Fruit fly (Drosophila melanogaster) whole organism, pupa: ENCODE data around the gene CG6996.
A peak's percentile ranks its signal among the peaks of the same experiment; 100 is the strongest.

Experiments
- CG10348 ChIP-seq: fragments of 200-800 bp; sonication (Bioruptor generic); IDR thresholded peaks from 2 replicates; pipeline ENCODE4 v1.3.6; 2022; ENCODE audit warnings: missing biosample characterization, missing genetic modification characterization
- CG12605 ChIP-seq: fragments of 200-800 bp; sonication (Bioruptor generic); IDR thresholded peaks from 2 replicates; pipeline ENCODE4 v1.3.6; 2022; ENCODE audit warnings: missing biosample characterization, missing genetic modification characterization
- CG13204 ChIP-seq: fragments of 200-800 bp; sonication (Bioruptor generic); optimal IDR thresholded peaks from 2 replicates; lab custom pipeline; 2018; ENCODE audit warnings: missing biosample characterization, mild to moderate bottlenecking, missing genetic modification characterization, moderate library complexity
- CG14655 ChIP-seq: fragments of 200-800 bp; sonication (Bioruptor generic); optimal IDR thresholded peaks from 3 replicates; lab custom pipeline; 2017; ENCODE audit warnings: mild to moderate bottlenecking, missing biosample characterization, missing genetic modification reagents, missing genetic modification characterization
- CG15710 ChIP-seq: fragments of 200-800 bp; sonication (Bioruptor generic); optimal IDR thresholded peaks from 2 replicates; lab custom pipeline; 2018; ENCODE audit warnings: missing biosample characterization, mild to moderate bottlenecking, missing genetic modification characterization, moderate library complexity
- CG17806 ChIP-seq: fragments of 200-800 bp; sonication (Bioruptor generic); optimal IDR thresholded peaks from 2 replicates; lab custom pipeline; 2018; ENCODE audit warnings: missing biosample characterization, mild to moderate bottlenecking, missing genetic modification characterization, moderate library complexity
- CG32121 ChIP-seq: fragments of 200-800 bp; sonication (Bioruptor generic); IDR thresholded peaks from 2 replicates; pipeline ENCODE4 v1.3.6; 2022; ENCODE audit warnings: missing biosample characterization, missing genetic modification characterization
- CG34367 ChIP-seq: fragments of 200-800 bp; sonication (Bioruptor generic); optimal IDR thresholded peaks from 2 replicates; lab custom pipeline; 2018; ENCODE audit warnings: missing biosample characterization, mild to moderate bottlenecking, missing genetic modification characterization
- CG4496 ChIP-seq: fragments of 200-800 bp; sonication (Bioruptor generic); IDR thresholded peaks from 3 replicates; pipeline ENCODE4 v1.3.6; 2022; ENCODE audit warnings: missing biosample characterization, missing genetic modification characterization
- CG8159 ChIP-seq: fragments of 200-800 bp; sonication (Bioruptor generic); optimal IDR thresholded peaks from 3 replicates; lab custom pipeline; 2018; ENCODE audit warnings: missing biosample characterization, mild to moderate bottlenecking, missing genetic modification characterization, moderate library complexity
- CG8301 ChIP-seq: fragments of 200-800 bp; sonication (Bioruptor generic); optimal IDR thresholded peaks from 2 replicates; lab custom pipeline; 2018; ENCODE audit warnings: missing biosample characterization, mild to moderate bottlenecking, missing genetic modification characterization
- CG9948 ChIP-seq: fragments of 200-800 bp; sonication (Bioruptor generic); optimal IDR thresholded peaks from 2 replicates; lab custom pipeline; 2018; ENCODE audit warnings: missing biosample characterization, mild to moderate bottlenecking, missing genetic modification characterization, moderate library complexity
- D1 ChIP-seq: fragments of 200-800 bp; sonication (Bioruptor generic); optimal IDR thresholded peaks from 2 replicates; lab custom pipeline; 2018; ENCODE audit warnings: missing biosample characterization, mild to moderate bottlenecking, missing genetic modification characterization, moderate library complexity
- EcR ChIP-seq: fragments of 200-800 bp; sonication (Bioruptor generic); optimal IDR thresholded peaks from 3 replicates; lab custom pipeline; 2019; ENCODE audit warnings: missing biosample characterization, missing genetic modification characterization, mild to moderate bottlenecking, moderate library complexity, missing genetic modification reagents
- Ets98B ChIP-seq: fragments of 200-800 bp; sonication (Bioruptor generic); IDR thresholded peaks from 2 replicates; pipeline ENCODE4 v1.3.6; 2022; ENCODE audit warnings: missing biosample characterization, missing genetic modification characterization
- Pif1A ChIP-seq: fragments of 200-800 bp; sonication (Bioruptor generic); optimal IDR thresholded peaks from 3 replicates; lab custom pipeline; 2016; ENCODE audit warnings: missing biosample characterization, missing genetic modification characterization
- Pif1B ChIP-seq: fragments of 200-800 bp; sonication (Bioruptor generic); optimal IDR thresholded peaks from 3 replicates; lab custom pipeline; 2016; ENCODE audit warnings: missing biosample characterization, missing genetic modification characterization
- Snoo ChIP-seq: fragments of 200-800 bp; sonication (Bioruptor generic); optimal IDR thresholded peaks from 3 replicates; lab custom pipeline; 2017; ENCODE audit warnings: missing biosample characterization, mild to moderate bottlenecking, missing genetic modification characterization, inconsistent platforms
- fd96Ca ChIP-seq: fragments of 200-800 bp; sonication (Bioruptor generic); IDR thresholded peaks from 3 replicates; pipeline ENCODE4 v1.3.6; 2022; ENCODE audit warnings: missing biosample characterization, missing genetic modification characterization
- gl ChIP-seq: fragments of 200-800 bp; sonication (Bioruptor generic); optimal IDR thresholded peaks from 2 replicates; lab custom pipeline; 2018; ENCODE audit warnings: missing biosample characterization, mild to moderate bottlenecking, missing genetic modification characterization
- rn ChIP-seq: fragments of 200-800 bp; sonication (Bioruptor generic); IDR thresholded peaks from 2 replicates; pipeline ENCODE4 v1.3.6; 2022; ENCODE audit warnings: missing biosample characterization, missing genetic modification characterization

Gene CG6996

dm6 chr3L:20197698-20198097, 9.6 kb upstream of the CG6996 start:
- TF ChIP-seq CG9948, result no peak
- TF ChIP-seq fd96Ca (GFP tag; lab: Robert Waterston, UW), result 0 out of 3 replicates have a peak, but pooled peaks have one; percentile 12

- TF ChIP-seq CG15710 (tag; lab: Kevin White, UChicago), result no peak
- no peak for TF ChIP-seq rn (GFP tag; lab: Robert Waterston, UW)
- peak; percentile 54; the same call in 1 of the 3 replicates for TF ChIP-seq CG4496
- no peak for TF ChIP-seq CG8301 (tag; lab: Kevin White, UChicago)
- TF ChIP-seq CG12605 (GFP tag; lab: Robert Waterston, UW), result no peak
- TF ChIP-seq Pif1A, result no peak
- peak; percentile 30 for TF ChIP-seq Pif1B (GFP tag; lab: Kevin White, UChicago)
- TF ChIP-seq Snoo, result no peak
- TF ChIP-seq D1 (tag; lab: Kevin White, UChicago), result no peak
Measured at dm6 chr3L:20198138-20198559, 9.2 kb upstream of the CG6996 start, which contains the start of gene CG42674. Gene CG42674 (minus strand): TSS chr3L:20198317.

dm6 chr3L:20199569-20200247, 7.6 kb upstream of the CG6996 start, which contains the start of gene CG42833:
Gene CG42833 (plus strand): TSS chr3L:20200093.
- TF ChIP-seq CG34367 (no peak), CG4496 (no peak), CG8159 (tag; lab: Kevin White, UChicago) (no peak), D1 (tag; lab: Kevin White, UChicago) (no peak), CG8301 (tag; lab: Kevin White, UChicago) (no peak), gl (no peak), CG17806 (tag; lab: Kevin White, UChicago) (no peak), CG12605 (GFP tag; lab: Robert Waterston, UW) (no peak), CG32121 (no peak)

- TF ChIP-seq Pif1A (no peak), CG14655 (GFP tag; lab: Kevin White, UChicago) (no peak), CG12605 (GFP tag; lab: Robert Waterston, UW) (no peak), Snoo (no peak), gl (no peak), Ets98B (no peak), CG8159 (tag; lab: Kevin White, UChicago) (no peak), fd96Ca (GFP tag; lab: Robert Waterston, UW) (no peak), EcR (no peak), D1 (tag; lab: Kevin White, UChicago) (no peak), CG9948 (no peak), CG34367 (no peak), rn (GFP tag; lab: Robert Waterston, UW) (no peak), CG13204 (no peak), CG32121 (no peak), CG15710 (tag; lab: Kevin White, UChicago) (no peak), CG4496 (no peak), CG10348 (no peak), CG8301 (tag; lab: Kevin White, UChicago) (no peak)
Measured at dm6 chr3L:20201538-20201937, 5.8 kb upstream of the CG6996 start, which contains the start of gene obst-F. Gene obst-F (minus strand): TSS chr3L:20201638.

dm6 chr3L:20203587-20203986, 3.7 kb upstream of the CG6996 start, which contains the start of gene CG7298:
Gene CG7298 (minus strand): TSS chr3L:20203687.
- TF ChIP-seq CG10348 (no peak), gl (no peak), CG32121 (no peak), fd96Ca (GFP tag; lab: Robert Waterston, UW) (no peak), Pif1A (no peak), D1 (tag; lab: Kevin White, UChicago) (no peak), CG4496 (no peak), CG9948 (no peak), CG12605 (GFP tag; lab: Robert Waterston, UW) (no peak), CG14655 (GFP tag; lab: Kevin White, UChicago) (no peak), CG15710 (tag; lab: Kevin White, UChicago) (no peak), CG8301 (tag; lab: Kevin White, UChicago) (no peak), rn (GFP tag; lab: Robert Waterston, UW) (no peak)

- TF ChIP-seq Ets98B, result no peak
- TF ChIP-seq Snoo, result no peak
- TF ChIP-seq CG17806 (tag; lab: Kevin White, UChicago), result no peak
- no peak for TF ChIP-seq CG15710 (tag; lab: Kevin White, UChicago)
- TF ChIP-seq Pif1A, result no peak
- no peak for TF ChIP-seq rn (GFP tag; lab: Robert Waterston, UW)
- no peak for TF ChIP-seq CG4496
- no peak for TF ChIP-seq EcR
- no peak for TF ChIP-seq CG34367
- TF ChIP-seq CG8159 (tag; lab: Kevin White, UChicago), result no peak
Measured at dm6 chr3L:20205946-20206345, 1.4 kb upstream of the CG6996 start, which contains the start of gene CG7290. Gene CG7290 (minus strand): TSS chr3L:20206046.

dm6 chr3L:20209092-20209491, 1.8 kb downstream of the CG6996 start:
- TF ChIP-seq Pif1A, result no peak
- TF ChIP-seq Pif1B (GFP tag; lab: Kevin White, UChicago), result no peak
- TF ChIP-seq D1 (tag; lab: Kevin White, UChicago), result no peak
- TF ChIP-seq CG4496, result no peak
- TF ChIP-seq CG8301 (tag; lab: Kevin White, UChicago), result no peak
- TF ChIP-seq CG12605 (GFP tag; lab: Robert Waterston, UW), result no peak
- TF ChIP-seq CG34367, result no peak
- TF ChIP-seq fd96Ca (GFP tag; lab: Robert Waterston, UW), result no peak
- no peak for TF ChIP-seq EcR
- TF ChIP-seq Ets98B, result no peak
- TF ChIP-seq CG15710 (tag; lab: Kevin White, UChicago), result no peak
- TF ChIP-seq CG9948, result no peak
- no peak for TF ChIP-seq CG8159 (tag; lab: Kevin White, UChicago)
- no peak for TF ChIP-seq CG17806 (tag; lab: Kevin White, UChicago)
- TF ChIP-seq CG32121, result no peak
- no peak for TF ChIP-seq CG14655 (GFP tag; lab: Kevin White, UChicago)
